Fruit fly (Drosophila melanogaster) whole organism, embryonic: ENCODE measurements around the gene CG2993.

Source experiments
- B-H2 ChIP-seq: fragments of 200-800 bp; sonication (Bioruptor generic); optimal IDR thresholded peaks from 2 replicates; lab custom pipeline; 2018; ENCODE audit warnings: missing biosample characterization, mild to moderate bottlenecking, missing genetic modification characterization
- Bteb2 ChIP-seq: fragments of 200-800 bp; sonication (Bioruptor generic); optimal IDR thresholded peaks from 2 replicates; lab custom pipeline; 2016; ENCODE audit warnings: missing biosample characterization, missing genetic modification characterization
- CG10274 ChIP-seq: fragments of 200-800 bp; sonication (Bioruptor generic); optimal IDR thresholded peaks from 3 replicates; lab custom pipeline; 2017; ENCODE audit warnings: missing biosample characterization, mild to moderate bottlenecking, missing genetic modification characterization
- CG13775 ChIP-seq: fragments of 200-800 bp; sonication (Bioruptor generic); optimal IDR thresholded peaks from 3 replicates; lab custom pipeline; 2017; ENCODE audit warnings: missing biosample characterization, mild to moderate bottlenecking, missing genetic modification characterization
- CG16863 ChIP-seq: fragments of 200-800 bp; sonication (Bioruptor generic); optimal IDR thresholded peaks from 3 replicates; lab custom pipeline; 2016; ENCODE audit warnings: missing biosample characterization, missing genetic modification characterization
- CG17568 ChIP-seq: fragments of 200-800 bp; sonication (Bioruptor generic); optimal IDR thresholded peaks from 2 replicates; lab custom pipeline; 2018; ENCODE audit warnings: missing biosample characterization, mild to moderate bottlenecking, missing genetic modification characterization, moderate library complexity
- CG3838 ChIP-seq: fragments of 200-800 bp; sonication (Bioruptor generic); optimal IDR thresholded peaks from 3 replicates; lab custom pipeline; 2016; ENCODE audit warnings: missing biosample characterization, missing genetic modification characterization
- CG4282 ChIP-seq: fragments of 200-800 bp; sonication (Bioruptor generic); optimal IDR thresholded peaks from 2 replicates; lab custom pipeline; 2016; ENCODE audit warnings: missing biosample characterization, missing genetic modification characterization
- CG5180 ChIP-seq: fragments of 200-800 bp; sonication (Bioruptor generic); optimal IDR thresholded peaks from 3 replicates; lab custom pipeline; 2017; ENCODE audit warnings: missing biosample characterization, missing genetic modification characterization, mild to moderate bottlenecking, moderate library complexity, missing genetic modification reagents
- CG7963 ChIP-seq: fragments of 200-800 bp; sonication (Bioruptor generic); IDR thresholded peaks from 3 replicates; pipeline ENCODE4 v1.3.6; 2022; ENCODE audit warnings: missing biosample characterization, missing genetic modification characterization; ENCODE audit not compliant: partially characterized antibody
- CG9609 ChIP-seq: fragments of 200-800 bp; sonication (Bioruptor generic); optimal IDR thresholded peaks from 3 replicates; lab custom pipeline; 2016; ENCODE audit warnings: missing biosample characterization, missing genetic modification characterization
- CG9817 ChIP-seq: fragments of 200-800 bp; sonication (Bioruptor generic); optimal IDR thresholded peaks from 2 replicates; lab custom pipeline; 2018; ENCODE audit warnings: missing biosample characterization, mild to moderate bottlenecking, missing genetic modification characterization, moderate library complexity
- CG9932 ChIP-seq: fragments of 200-800 bp; sonication (Bioruptor generic); IDR thresholded peaks from 2 replicates; pipeline ENCODE4 v1.3.6; 2022; ENCODE audit warnings: missing biosample characterization, missing genetic modification characterization
- D19A ChIP-seq: fragments of 200-800 bp; optimal IDR thresholded peaks from 3 replicates; lab custom pipeline; 2019; ENCODE audit warnings: missing biosample characterization, mild to moderate bottlenecking, missing genetic modification characterization, moderate library complexity
- Deaf1 ChIP-seq: fragments of 200-800 bp; optimal IDR thresholded peaks from 3 replicates; lab custom pipeline; 2019; ENCODE audit warnings: missing biosample characterization, mild to moderate bottlenecking, missing genetic modification characterization, moderate library complexity
- Dp ChIP-seq: fragments of 200-800 bp; sonication (Bioruptor generic); optimal IDR thresholded peaks from 2 replicates; lab custom pipeline; 2018; ENCODE audit warnings: missing biosample characterization, mild to moderate bottlenecking, missing genetic modification characterization, moderate library complexity
- Ets65A ChIP-seq: fragments of 200-800 bp; sonication (Bioruptor generic); peaks from one replicate; lab custom pipeline; 2016; ENCODE audit warnings: missing biosample characterization, missing genetic modification characterization
- Ets97D ChIP-seq: fragments of 200-800 bp; sonication (Bioruptor generic); optimal IDR thresholded peaks from 3 replicates; lab custom pipeline; 2016; ENCODE audit warnings: missing biosample characterization, missing genetic modification characterization
- Hmx ChIP-seq: fragments of 200-800 bp; sonication (Bioruptor generic); optimal IDR thresholded peaks from 2 replicates; lab custom pipeline; 2016; ENCODE audit warnings: missing biosample characterization, missing genetic modification characterization
- Hr51 ChIP-seq, 2 experiments: fragments of 200-800 bp; sonication (Bioruptor generic); optimal IDR thresholded peaks; 2 replicates in 1 of 2; 3 replicates in 1 of 2; lab custom pipeline; 2016 to 2018; ENCODE audit warnings: missing biosample characterization in 2 of 2, missing genetic modification characterization in 2 of 2, mild to moderate bottlenecking in 1 of 2, moderate library complexity in 1 of 2
- Nf-YA ChIP-seq: fragments of 200-800 bp; sonication (Bioruptor generic); IDR thresholded peaks from 2 replicates; pipeline ENCODE4 v1.3.6; 2022; ENCODE audit warnings: missing biosample characterization, missing genetic modification characterization
- PHDP ChIP-seq: fragments of 200-800 bp; sonication (Bioruptor generic); optimal IDR thresholded peaks from 3 replicates; lab custom pipeline; 2018; ENCODE audit warnings: missing biosample characterization, mild to moderate bottlenecking, missing genetic modification characterization, moderate library complexity
- Side ChIP-seq: fragments of 200-800 bp; sonication (Bioruptor generic); optimal IDR thresholded peaks from 2 replicates; lab custom pipeline; 2016; ENCODE audit warnings: missing biosample characterization, missing genetic modification characterization
- Ssrp ChIP-seq: fragments of 200-800 bp; sonication (Bioruptor generic); optimal IDR thresholded peaks from 2 replicates; lab custom pipeline; 2018; ENCODE audit warnings: missing biosample characterization, mild to moderate bottlenecking, missing genetic modification characterization, moderate library complexity
- Xrp1 ChIP-seq: fragments of 200-800 bp; sonication (Bioruptor generic); IDR thresholded peaks from 2 replicates; pipeline ENCODE4 v1.3.6; 2022; ENCODE audit warnings: missing biosample characterization, missing genetic modification characterization
- ab ChIP-seq: fragments of 200-800 bp; sonication (Bioruptor generic); optimal IDR thresholded peaks from 2 replicates; lab custom pipeline; 2016; ENCODE audit warnings: missing biosample characterization, missing genetic modification characterization
- ash1 ChIP-seq: fragments of 200-800 bp; sonication (Bioruptor generic); optimal IDR thresholded peaks from 2 replicates; lab custom pipeline; 2018; ENCODE audit warnings: missing biosample characterization, mild to moderate bottlenecking, missing genetic modification characterization
- br ChIP-seq: fragments of >200 bp; optimal IDR thresholded peaks from 2 replicates; lab custom pipeline; 2017
- cad ChIP-seq: fragments of >200 bp; optimal IDR thresholded peaks from 2 replicates; lab custom pipeline; 2017; ENCODE audit warnings: missing biosample characterization, missing genetic modification characterization
- cg ChIP-seq: fragments of 200-800 bp; sonication (Bioruptor generic); optimal IDR thresholded peaks from 3 replicates; lab custom pipeline; 2019; ENCODE audit warnings: missing biosample characterization, mild to moderate bottlenecking, missing genetic modification characterization, moderate library complexity
- chinmo ChIP-seq: fragments of 200-800 bp; sonication (Bioruptor generic); IDR thresholded peaks from 4 replicates; pipeline ENCODE4 v1.3.6; 2022; ENCODE audit warnings: missing biosample characterization, missing genetic modification characterization; ENCODE audit not compliant: partially characterized antibody
- croc ChIP-seq: fragments of 200-800 bp; sonication (Bioruptor generic); conservative IDR thresholded peaks from 3 replicates; pipeline ENCODE4 v1.3.6; 2022; ENCODE audit warnings: missing biosample characterization, missing genetic modification characterization
- crol ChIP-seq: fragments of 200-800 bp; sonication (Bioruptor generic); IDR thresholded peaks from 2 replicates; pipeline ENCODE4 v1.3.6; 2022; ENCODE audit warnings: missing biosample characterization, missing genetic modification characterization
- dmrt99B ChIP-seq: fragments of 200-800 bp; sonication (Bioruptor generic); optimal IDR thresholded peaks from 2 replicates; lab custom pipeline; 2018; ENCODE audit warnings: missing biosample characterization, mild to moderate bottlenecking, missing genetic modification characterization, moderate library complexity
- gro ChIP-seq: fragments of 200-800 bp; sonication (Bioruptor generic); optimal IDR thresholded peaks from 2 replicates; lab custom pipeline; 2016; ENCODE audit warnings: missing biosample characterization, missing genetic modification characterization
- hbn ChIP-seq: fragments of 200-800 bp; sonication (Bioruptor generic); IDR thresholded peaks from 2 replicates; pipeline ENCODE4 v1.3.6; 2022; ENCODE audit warnings: missing biosample characterization, missing genetic modification characterization; ENCODE audit not compliant: partially characterized antibody
- ken ChIP-seq: fragments of 200-800 bp; sonication (Bioruptor generic); IDR thresholded peaks from 3 replicates; pipeline ENCODE4 v1.3.6; 2022; ENCODE audit warnings: missing biosample characterization, missing genetic modification characterization
- klu ChIP-seq: fragments of 200-800 bp; sonication (Bioruptor generic); IDR thresholded peaks from 2 replicates; pipeline ENCODE4 v1.3.6; 2022; ENCODE audit warnings: missing biosample characterization, missing genetic modification characterization
- lilli ChIP-seq: fragments of 200-800 bp; sonication (Bioruptor generic); optimal IDR thresholded peaks from 3 replicates; lab custom pipeline; 2016; ENCODE audit warnings: missing biosample characterization, missing genetic modification characterization
- mam ChIP-seq: fragments of 200-800 bp; sonication (Bioruptor generic); optimal IDR thresholded peaks from 3 replicates; lab custom pipeline; 2016; ENCODE audit warnings: missing biosample characterization, missing genetic modification characterization
- oc ChIP-seq: fragments of 200-800 bp; sonication (Bioruptor generic); optimal IDR thresholded peaks from 2 replicates; lab custom pipeline; 2018; ENCODE audit warnings: missing biosample characterization, mild to moderate bottlenecking, missing genetic modification characterization, moderate library complexity
- org-1 ChIP-seq: fragments of 200-800 bp; sonication (Bioruptor generic); optimal IDR thresholded peaks from 2 replicates; lab custom pipeline; 2017; ENCODE audit warnings: missing biosample characterization, missing genetic modification characterization
- prd ChIP-seq, 3 experiments: fragments of >200 bp in 2 of 3; fragments of 200-800 bp in 1 of 3; sonication (Bioruptor generic) in 1 of 3; optimal IDR thresholded peaks in 2 of 3; IDR thresholded peaks in 1 of 3; 2 replicates in 2 of 3; 3 replicates in 1 of 3; pipeline versions ENCODE4 v1.3.6 to Lab custom; 2017 to 2022; ENCODE audit warnings: missing biosample characterization in 1 of 3, missing genetic modification characterization in 1 of 3
- row ChIP-seq: fragments of 200-800 bp; sonication (Bioruptor generic); IDR thresholded peaks from 3 replicates; pipeline ENCODE4 v1.3.6; 2022; ENCODE audit warnings: missing biosample characterization, missing genetic modification characterization
- shn ChIP-seq: fragments of 200-800 bp; sonication (Bioruptor generic); optimal IDR thresholded peaks from 3 replicates; lab custom pipeline; 2016; ENCODE audit warnings: missing biosample characterization, missing genetic modification characterization
- sima ChIP-seq: fragments of 200-800 bp; sonication (Bioruptor generic); optimal IDR thresholded peaks from 2 replicates; lab custom pipeline; 2016; ENCODE audit warnings: missing biosample characterization, missing genetic modification characterization
- slp2 ChIP-seq: fragments of 200-800 bp; sonication (Bioruptor generic); optimal IDR thresholded peaks from 2 replicates; lab custom pipeline; 2016; ENCODE audit warnings: missing biosample characterization, missing genetic modification characterization
- sug ChIP-seq: fragments of 200-800 bp; optimal IDR thresholded peaks from 2 replicates; lab custom pipeline; 2019; ENCODE audit warnings: missing biosample characterization, mild to moderate bottlenecking, missing genetic modification characterization, moderate library complexity
- tgo ChIP-seq: fragments of 200-800 bp; sonication (Bioruptor generic); IDR thresholded peaks from 3 replicates; pipeline ENCODE4 v1.3.6; 2022; ENCODE audit warnings: missing biosample characterization, missing genetic modification characterization
- z ChIP-seq: fragments of 200-800 bp; sonication (Bioruptor generic); IDR thresholded peaks from 3 replicates; pipeline ENCODE4 v1.3.6; 2022; ENCODE audit warnings: missing biosample characterization, missing genetic modification characterization

CG2993 gene

DNA sequence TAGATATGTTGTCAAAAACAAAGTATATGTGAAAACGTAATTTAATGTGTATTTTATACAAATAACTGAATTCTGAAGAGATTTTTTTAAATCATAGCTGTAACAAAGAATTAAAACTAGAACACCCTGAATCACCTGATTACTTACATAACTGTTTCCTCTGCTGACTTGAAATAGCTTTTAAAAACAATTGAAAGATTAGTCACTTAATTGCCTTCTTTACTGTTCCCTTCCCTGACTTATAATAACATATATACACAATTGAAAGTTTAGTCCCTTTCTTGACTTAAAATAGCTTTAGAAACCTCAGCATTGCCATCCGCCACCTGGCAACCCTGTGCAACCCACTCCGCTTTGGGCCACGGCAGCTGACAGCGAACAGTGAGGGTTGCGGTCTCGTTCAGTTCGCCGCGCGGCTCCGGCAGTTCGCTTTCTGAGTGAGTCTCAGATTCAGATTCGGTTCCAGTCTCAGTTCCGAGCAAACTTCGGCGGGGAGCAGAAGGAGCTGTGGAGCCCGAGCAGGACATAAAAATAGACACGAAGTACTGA, 4.2 kb upstream of the CG2993 start, which contains the start of gene CG34384 (continued):
- no peak for TF ChIP-seq hbn (GFP tag; lab: Robert Waterston, UW)
- peak; percentile 85 for TF ChIP-seq Ets65A (GFP tag; lab: Kevin White, UChicago)
- no peak for TF ChIP-seq klu
- TF ChIP-seq br (lab: Kevin White, UChicago) = no peak
- peak; percentile 48 for TF ChIP-seq CG5180 (GFP tag; lab: Kevin White, UChicago)
- TF ChIP-seq tgo (GFP tag; lab: Robert Waterston, UW) = no peak
- TF ChIP-seq CG16863 (GFP tag; lab: Kevin White, UChicago) = peak; percentile 41
- TF ChIP-seq B-H2 = peak; percentile 5
- TF ChIP-seq Deaf1 (tag; lab: Kevin White, UChicago) = peak; percentile 89
- no peak for TF ChIP-seq Hmx
- TF ChIP-seq prd (optimal IDR thresholded peaks at IDR 0.05; lab: Kevin White, UChicago) = no peak
- TF ChIP-seq prd (GFP tag; IDR thresholded peaks at IDR 0.05; lab: Robert Waterston, UW) = peak; percentile 53; the same call in 1 of the 3 replicates
- TF ChIP-seq mam = peak; percentile 52
- TF ChIP-seq oc = no peak
- TF ChIP-seq PHDP = peak; percentile 16
- peak; percentile 51 for TF ChIP-seq CG9932 (GFP tag; lab: Robert Waterston, UW)
- TF ChIP-seq CG10274 (GFP tag; lab: Kevin White, UChicago) = peak; percentile 45
- peak; percentile 24 for TF ChIP-seq gro
- no peak for TF ChIP-seq cg (GFP tag; lab: Kevin White, UChicago)
- TF ChIP-seq ken = no peak
- peak; percentile 9 for TF ChIP-seq slp2 (GFP tag; lab: Kevin White, UChicago)
- TF ChIP-seq D19A (tag; lab: Kevin White, UChicago) = peak; percentile 59
- TF ChIP-seq shn (GFP tag; lab: Kevin White, UChicago) = no peak
- no peak for TF ChIP-seq CG3838 (GFP tag; lab: Kevin White, UChicago)
- no peak for TF ChIP-seq Nf-YA (GFP tag; lab: Robert Waterston, UW)
- TF ChIP-seq ab (GFP tag; lab: Kevin White, UChicago) = no peak
- TF ChIP-seq CG13775 (GFP tag; lab: Kevin White, UChicago) = peak; percentile 56
- TF ChIP-seq dmrt99B (tag; lab: Kevin White, UChicago) = peak; percentile 70
- no peak for TF ChIP-seq chinmo
- peak; percentile 31 for TF ChIP-seq Side (GFP tag; lab: Kevin White, UChicago)
- peak; percentile 72 for TF ChIP-seq org-1 (GFP tag; lab: Kevin White, UChicago)
- TF ChIP-seq Ssrp = peak; percentile 35
- TF ChIP-seq Ets97D = no peak
- peak; percentile 27 for TF ChIP-seq Bteb2 (GFP tag; lab: Kevin White, UChicago)
- no peak for TF ChIP-seq Dp (GFP tag; lab: Kevin White, UChicago)
- peak; percentile 59 for TF ChIP-seq sug (tag; lab: Kevin White, UChicago)
- TF ChIP-seq CG17568 = no peak
- TF ChIP-seq lilli (GFP tag; lab: Kevin White, UChicago) = peak; percentile 58
- TF ChIP-seq Hr51 (GFP tag; optimal IDR thresholded peaks at IDR 0.05; lab: Kevin White, UChicago) = peak; percentile 6 to 49
- no peak for TF ChIP-seq CG4282 (GFP tag; lab: Kevin White, UChicago)
- TF ChIP-seq CG9817 = peak; percentile 51
- TF ChIP-seq ash1 (GFP tag; lab: Kevin White, UChicago) = no peak
- TF ChIP-seq crol (GFP tag; lab: Robert Waterston, UW) = no peak
- TF ChIP-seq Xrp1 (GFP tag; lab: Robert Waterston, UW) = peak; percentile 57; the same call in 1 of the 2 replicates
- TF ChIP-seq z = peak; percentile 69; the same call in 1 of the 3 replicates
- peak; percentile 27 for TF ChIP-seq CG9609
- peak; percentile 57; the same call in 1 of the 3 replicates for TF ChIP-seq row (GFP tag; lab: Robert Waterston, UW)
- TF ChIP-seq CG7963 (GFP tag; lab: Robert Waterston, UW) = no peak
- TF ChIP-seq croc (GFP tag; lab: Robert Waterston, UW) = 0 out of 3 replicates have a peak, but pooled peaks have one; percentile 36
- TF ChIP-seq cad (GFP tag; lab: Kevin White, UChicago) = no peak
- TF ChIP-seq sima (GFP tag; lab: Kevin White, UChicago) = no peak
